Worm (Caenorhabditis elegans) whole organism, L4/young adult: ENCODE measurements around the gene pals-17.

Experiments
- W03F9.2 ChIP-seq: fragments of 150-350 bp; optimal IDR thresholded peaks from 2 replicates; lab custom pipeline; 2014; ENCODE audit warnings: missing biosample characterization, missing genetic modification characterization
- dao-5 ChIP-seq: sonication (generic microtip); optimal IDR thresholded peaks from 2 replicates; lab custom pipeline; 2016; ENCODE audit warnings: missing genotype, missing genetic modification characterization, moderate library complexity, missing compliant biosample characterization
- him-1 ChIP-seq: sonication (generic microtip); optimal IDR thresholded peaks from 2 replicates; lab custom pipeline; 2016; ENCODE audit warnings: missing genotype, missing genetic modification reagents, missing genetic modification characterization, missing compliant biosample characterization

- no peak for TF ChIP-seq him-1 (tag; lab: Kevin White, UChicago)
- TF ChIP-seq W03F9.2 (tag; lab: Kevin White, UChicago): no peak
- TF ChIP-seq dao-5 (tag; lab: Kevin White, UChicago): no peak
Measured at ce11 chrIII:1401497-1401990, 9.9 kb upstream of the pals-17 start, which contains the start of gene pals-19.
